Worm (Caenorhabditis elegans): Measurements from ENCODE around the gene ins-19.
"Not testable (repeated sequence)": the region's sequence is repeated elsewhere in the genome, so short reads cannot be mapped to it uniquely, and the experiment has no call there.

The ins-19 gene

DNA sequence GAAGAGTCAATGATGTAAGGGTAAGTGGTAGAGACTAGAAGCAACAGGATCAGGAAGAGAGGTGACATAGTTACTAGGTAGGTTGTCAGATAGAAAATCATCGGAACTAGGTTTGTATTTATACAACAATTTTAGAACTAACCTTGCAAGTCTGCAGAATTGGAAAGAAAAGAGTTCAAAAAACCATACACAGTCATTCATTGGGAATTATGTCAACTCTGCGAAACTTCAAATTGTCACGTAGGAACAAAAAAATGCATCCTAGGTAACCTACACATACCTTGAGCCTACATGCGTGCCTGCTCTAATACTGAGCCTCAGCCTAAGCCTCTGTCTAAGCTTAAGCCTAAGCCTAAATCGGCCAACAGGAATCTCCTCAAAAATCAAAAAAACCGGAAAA is at the start of gene ins-19:
ins-19 (minus strand) TSS at position 101 of the 400 bp plus-strand sequence.
- no peak for TF ChIP-seq unc-62 (GFP tag; optimal IDR thresholded peaks at IDR 0.05)

DNA sequence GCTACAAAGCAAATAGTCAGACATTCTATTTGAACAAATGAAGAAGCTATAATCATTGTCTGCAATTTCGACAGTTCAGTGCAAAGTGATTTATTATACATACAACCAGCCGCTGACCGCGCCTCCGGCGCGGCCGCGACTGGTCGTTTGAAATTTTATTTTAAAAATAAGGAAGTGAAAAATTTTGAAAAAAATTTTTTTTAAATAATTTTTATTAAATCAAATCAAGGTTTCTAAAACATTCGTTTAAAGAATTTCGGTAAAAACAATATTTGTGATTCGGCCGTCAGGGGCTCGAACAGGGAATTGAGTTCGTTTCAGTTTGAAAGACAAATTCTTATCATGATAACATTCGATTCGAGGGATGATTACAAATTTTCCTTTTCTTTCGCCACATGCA is 45.9 kb upstream of the ins-19 start, which contains the start of gene Y27F2A.10:
Y27F2A.10 (minus strand) TSS at position 101 of the 400 bp plus-strand sequence.
- no peak for TF ChIP-seq unc-62 (GFP tag; optimal IDR thresholded peaks at IDR 0.05)

DNA sequence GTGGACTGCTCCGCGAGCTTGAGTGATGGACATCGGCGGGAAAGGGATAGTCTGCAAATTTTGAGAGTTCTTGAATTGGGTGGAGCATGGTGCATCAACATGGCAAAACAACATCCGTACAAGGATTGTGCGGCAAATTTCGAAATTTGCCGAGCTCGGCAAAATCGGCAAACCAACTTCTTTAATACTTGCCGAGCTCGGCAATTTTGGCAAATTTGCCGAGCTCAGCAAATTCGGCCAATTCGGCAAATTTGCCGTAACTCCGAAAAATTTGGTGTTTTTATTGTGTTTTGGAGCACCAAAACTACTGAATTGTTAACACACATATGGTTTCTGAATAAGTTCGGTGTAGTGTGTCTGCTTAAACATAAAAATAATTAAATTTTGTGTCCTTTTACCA is 43.8 kb upstream of the ins-19 start, which contains the start of gene fbxc-55:
fbxc-55 (minus strand) TSS at position 101 of the 400 bp plus-strand sequence.
- TF ChIP-seq unc-62 (GFP tag; optimal IDR thresholded peaks at IDR 0.05) = no peak

DNA sequence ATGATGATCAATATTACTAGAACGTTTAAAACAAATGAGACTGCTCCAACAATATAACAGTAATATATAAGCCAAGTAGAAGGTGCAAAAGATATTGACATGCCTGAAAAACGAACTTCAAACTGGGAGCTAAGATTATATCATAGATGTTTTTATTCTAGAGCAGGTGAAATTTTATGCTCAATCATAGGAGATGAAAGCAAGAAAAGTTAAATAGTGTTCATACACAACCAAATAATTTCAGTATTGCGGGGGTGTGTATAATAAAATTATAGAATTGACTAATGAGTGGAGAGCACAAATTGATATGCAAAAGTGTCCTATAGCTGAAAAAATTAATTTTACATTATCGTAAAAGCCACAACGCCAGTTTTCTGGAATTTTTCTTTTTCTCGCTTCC is 32.7 kb upstream of the ins-19 start, which contains the start of gene sri-34:
sri-34 (minus strand) TSS at position 101 of the 400 bp plus-strand sequence.
- no peak for TF ChIP-seq unc-62 (GFP tag; optimal IDR thresholded peaks at IDR 0.05)

DNA sequence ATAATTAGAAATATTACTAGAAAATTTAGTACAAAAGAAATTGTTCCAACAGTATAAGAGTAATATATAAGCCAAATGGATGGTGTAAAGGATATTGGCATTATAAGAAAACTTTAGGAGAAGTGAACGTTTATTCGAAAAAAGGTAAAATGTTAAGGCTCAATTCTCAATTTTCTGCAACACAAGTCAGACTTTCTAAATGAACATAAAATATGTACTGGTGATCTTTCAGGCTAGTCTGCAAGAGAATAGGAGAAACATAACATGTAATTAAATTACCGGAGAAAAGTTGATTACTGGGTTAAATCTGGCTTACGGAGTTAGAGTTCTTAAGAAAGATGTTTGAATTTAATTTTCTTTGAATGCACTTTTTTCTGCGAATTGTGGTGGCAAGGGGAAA is 30.5 kb upstream of the ins-19 start, which contains the start of gene sri-33:
sri-33 (minus strand) TSS at position 101 of the 400 bp plus-strand sequence.
- no peak for TF ChIP-seq unc-62 (GFP tag; optimal IDR thresholded peaks at IDR 0.05)

DNA sequence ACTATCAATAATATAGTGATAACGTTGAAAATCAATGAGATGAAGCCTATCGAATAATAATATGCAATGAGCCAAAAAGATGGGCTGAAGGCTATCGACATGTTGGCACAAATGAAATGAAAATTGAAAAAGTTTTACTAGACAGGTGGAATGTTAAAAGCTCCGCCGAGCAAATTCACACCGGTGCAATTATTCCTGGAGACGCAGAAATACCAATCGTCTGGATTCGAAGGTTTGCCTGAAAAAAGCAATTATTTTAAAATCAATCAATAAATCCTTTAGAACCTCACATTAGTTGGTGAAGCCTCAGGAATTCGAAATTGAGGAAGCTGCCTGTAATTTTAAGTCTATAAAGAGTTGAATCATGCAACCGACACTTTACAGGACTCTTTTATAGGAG is 28.1 kb upstream of the ins-19 start, which contains the start of gene sri-32:
sri-32 (minus strand) TSS at position 101 of the 400 bp plus-strand sequence.
- no peak for TF ChIP-seq unc-62 (GFP tag; optimal IDR thresholded peaks at IDR 0.05)

DNA sequence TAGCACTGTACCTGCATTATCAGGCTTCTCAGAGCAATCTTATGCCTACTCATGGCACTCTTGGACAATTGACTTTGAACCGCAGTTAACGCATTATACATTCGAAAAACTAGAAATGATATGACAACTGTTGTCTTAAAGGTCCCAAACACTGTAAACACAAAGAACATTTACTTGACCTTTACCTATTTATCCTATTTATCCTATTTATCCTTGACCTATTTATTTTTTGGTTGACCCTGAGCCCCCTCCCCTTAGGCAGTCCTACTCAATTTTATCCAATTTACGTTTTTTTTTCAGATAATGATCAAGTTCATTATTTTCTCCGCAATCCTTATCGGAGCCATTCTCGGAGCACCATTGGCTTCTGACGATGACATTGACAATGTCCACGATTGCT is 25.4 kb upstream of the ins-19 start, which contains the start of the genes T10D4.14 and T10D4.19:
T10D4.14 (minus strand) TSS at position 101 of the 400 bp plus-strand sequence.
T10D4.19 (plus strand) TSS at position 304 of the 400 bp plus-strand sequence.
- TF ChIP-seq unc-62 (GFP tag; optimal IDR thresholded peaks at IDR 0.05) = no peak

DNA sequence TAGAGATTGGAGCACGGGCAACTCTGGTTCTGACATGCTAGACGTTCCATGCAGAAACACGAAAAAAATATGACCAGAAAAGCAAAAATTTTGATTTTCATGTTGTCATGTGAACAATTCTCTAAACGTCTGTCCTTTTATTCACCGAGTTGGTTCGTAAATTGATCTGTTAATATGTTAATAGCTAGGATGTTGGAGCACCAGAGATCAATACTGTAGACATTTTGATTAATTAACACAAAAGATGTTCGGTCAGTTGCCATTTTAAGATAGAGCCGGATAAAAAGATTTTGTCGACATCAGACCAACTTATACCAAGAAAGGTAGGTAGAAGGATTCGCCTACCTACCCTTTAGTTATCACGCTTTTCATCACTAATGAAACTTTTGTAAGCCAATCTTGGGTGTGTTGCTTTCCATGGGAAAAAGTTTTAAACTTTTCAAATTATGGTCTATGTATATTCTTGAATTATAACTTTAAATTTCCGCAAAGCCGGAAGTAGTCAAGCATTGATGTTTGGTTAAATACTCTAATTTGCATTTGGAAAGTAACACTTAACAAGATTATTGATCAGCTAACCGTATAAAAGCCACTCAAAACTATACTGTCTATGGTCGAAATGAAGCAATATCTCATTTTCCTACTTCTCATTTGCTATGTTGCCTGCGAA is 23.4 kb upstream of the ins-19 start, which contains the start of the genes T10D4.11 and T10D4.1:
T10D4.11 (minus strand) TSS at position 101 of the 670 bp plus-strand sequence.
T10D4.1 (plus strand) TSS at position 620 of the 670 bp plus-strand sequence.
- no peak for TF ChIP-seq unc-62 (GFP tag; optimal IDR thresholded peaks at IDR 0.05)

DNA sequence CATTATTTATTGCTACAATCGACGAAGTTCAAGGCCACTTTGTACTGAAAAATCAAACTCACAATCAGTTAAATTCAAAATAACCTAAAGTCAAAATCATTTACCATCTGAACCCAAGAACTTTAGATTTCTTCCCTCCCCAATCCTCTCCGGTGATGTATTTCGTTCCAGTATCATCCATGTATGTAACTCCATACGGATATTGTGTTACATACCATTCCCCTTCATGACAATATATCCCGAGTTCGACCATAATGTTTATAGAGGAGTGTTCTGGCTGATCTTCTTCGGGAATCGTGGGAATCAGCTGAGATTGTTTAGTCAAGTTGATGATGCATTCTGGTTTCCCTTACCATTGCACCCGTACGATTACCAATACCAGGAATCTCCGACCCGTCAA is 22.2 kb upstream of the ins-19 start:
- no peak for TF ChIP-seq unc-62 (GFP tag; optimal IDR thresholded peaks at IDR 0.05)

DNA sequence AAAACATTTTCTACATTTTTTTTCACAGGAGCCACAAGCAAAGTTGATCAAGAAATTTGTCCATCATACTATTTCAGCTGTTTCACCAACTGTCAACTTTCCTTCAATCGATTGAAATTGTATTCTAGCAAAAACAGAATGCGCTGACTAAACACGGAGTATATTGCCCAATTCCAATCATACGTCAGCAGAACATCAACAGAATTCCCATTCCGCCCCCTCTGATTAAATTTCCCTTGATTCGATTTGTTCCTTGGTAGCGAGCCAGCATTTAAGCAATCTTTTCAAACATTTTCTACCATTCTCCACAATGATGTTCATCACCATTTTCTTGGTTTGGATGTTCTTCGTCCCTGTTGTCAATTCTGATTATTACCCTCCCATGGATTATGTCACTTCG is 19.6 kb upstream of the ins-19 start, which contains the start of gene T10D4.15:
T10D4.15 (plus strand) TSS at position 301 of the 400 bp plus-strand sequence.
- no peak for TF ChIP-seq unc-62 (GFP tag; optimal IDR thresholded peaks at IDR 0.05)

DNA sequence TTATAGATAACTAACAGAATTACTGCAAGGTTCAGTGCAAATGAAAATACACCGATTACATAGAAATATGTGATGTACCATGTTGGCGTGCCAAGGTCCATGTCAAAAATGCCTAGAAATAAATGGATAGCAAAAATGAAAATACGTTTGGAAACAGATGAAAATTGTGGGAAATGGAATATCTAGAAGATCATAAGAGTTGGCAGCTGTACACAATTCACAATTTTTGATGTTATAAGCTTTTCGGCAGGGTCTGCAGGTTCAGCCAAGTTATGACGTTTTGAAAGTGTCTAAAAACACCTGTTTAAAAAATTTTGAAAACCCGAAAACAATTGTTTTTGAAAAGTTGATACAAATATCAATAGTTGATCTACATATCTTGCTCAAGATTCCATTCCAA is 18.3 kb upstream of the ins-19 start, which contains the start of gene sri-43:
sri-43 (minus strand) TSS at position 101 of the 400 bp plus-strand sequence.
- not testable (repeated sequence) for TF ChIP-seq unc-62 (GFP tag; optimal IDR thresholded peaks at IDR 0.05)

DNA sequence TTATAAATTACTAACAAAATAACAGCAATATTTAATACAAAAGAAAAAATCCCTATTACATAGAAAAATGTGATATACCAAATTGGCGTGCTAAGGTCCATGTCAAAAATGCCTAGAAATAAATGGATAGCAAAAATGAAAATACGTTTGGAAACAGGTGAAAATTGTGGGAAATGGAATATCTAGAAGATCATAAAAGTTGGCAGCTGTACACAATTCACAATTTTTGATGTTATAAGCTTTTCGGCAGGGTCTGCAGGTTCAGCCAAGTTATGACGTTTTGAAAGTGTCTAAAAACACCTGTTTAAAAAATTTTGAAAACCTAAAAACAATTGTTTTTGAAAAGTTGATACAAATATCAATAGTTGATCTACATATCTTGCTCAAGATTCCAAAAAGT is 16.6 kb upstream of the ins-19 start, which contains the start of gene sri-42:
sri-42 (minus strand) TSS at position 101 of the 400 bp plus-strand sequence.
- TF ChIP-seq unc-62 (GFP tag; optimal IDR thresholded peaks at IDR 0.05) = not testable (repeated sequence)

DNA sequence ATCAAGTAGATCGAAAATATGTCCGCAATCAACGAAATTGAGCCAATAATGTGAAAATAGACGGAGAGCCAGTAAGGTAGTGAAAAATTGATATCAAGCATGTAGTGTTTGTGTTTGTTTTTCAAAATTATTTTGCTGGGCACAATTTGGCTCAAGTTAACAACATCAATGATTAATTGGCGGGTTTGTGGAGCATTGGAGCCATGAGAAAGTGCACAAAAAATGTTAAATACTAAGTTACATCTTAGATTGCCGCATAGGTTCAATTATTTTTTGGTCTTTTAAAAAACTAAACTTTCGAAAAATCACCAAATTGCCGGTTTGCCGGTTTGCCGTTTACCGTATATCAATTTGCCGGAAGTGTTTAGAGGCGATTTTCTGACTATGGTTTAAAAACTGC is 11.6 kb upstream of the ins-19 start, which contains the start of gene sri-54:
sri-54 (minus strand) TSS at position 101 of the 400 bp plus-strand sequence.
- TF ChIP-seq unc-62 (GFP tag; optimal IDR thresholded peaks at IDR 0.05) = no peak

DNA sequence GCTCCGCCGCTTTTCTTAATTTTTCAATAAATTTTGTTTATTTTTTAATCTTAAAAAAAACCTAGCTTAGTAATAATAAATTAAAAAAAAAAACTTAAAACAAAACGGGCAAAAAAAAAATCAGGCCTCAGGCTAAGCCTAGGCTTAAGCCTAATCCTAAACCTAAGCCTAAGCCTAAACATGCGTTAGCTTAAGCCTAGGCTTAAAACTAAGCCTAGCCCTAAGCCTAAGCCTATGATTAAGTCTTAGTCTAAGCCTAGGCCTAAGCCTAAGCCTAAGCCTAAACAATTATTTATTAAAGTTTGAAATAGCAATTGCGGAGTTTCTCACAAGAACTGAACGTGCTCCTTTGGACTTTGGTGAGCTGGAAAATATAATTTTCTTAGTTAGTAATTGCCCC is 9.1 kb upstream of the ins-19 start:
- TF ChIP-seq unc-62 (GFP tag; optimal IDR thresholded peaks at IDR 0.05) = no peak

DNA sequence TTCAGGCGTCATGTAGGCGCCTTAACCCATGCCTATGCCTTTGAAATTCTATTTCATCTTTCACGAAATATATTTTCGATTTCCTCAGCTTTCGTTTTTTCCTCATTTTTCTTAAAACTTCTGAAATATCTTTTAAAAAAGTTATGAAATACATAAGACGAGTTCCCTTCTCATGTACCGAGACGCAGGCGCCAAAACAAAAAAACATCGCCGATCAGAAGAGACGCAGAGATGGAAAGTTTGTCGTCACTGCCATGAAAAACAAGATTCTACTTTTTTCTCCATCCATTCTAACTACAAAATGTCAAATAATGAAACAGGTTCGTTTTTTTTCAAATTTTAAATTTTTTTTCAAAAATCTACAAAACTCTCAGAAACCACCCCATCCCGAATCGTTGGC is 2.8 kb upstream of the ins-19 start, which contains the start of gene chil-24:
chil-24 (plus strand) TSS at position 156 of the 400 bp plus-strand sequence.
- no peak for TF ChIP-seq unc-62 (GFP tag; optimal IDR thresholded peaks at IDR 0.05)

DNA sequence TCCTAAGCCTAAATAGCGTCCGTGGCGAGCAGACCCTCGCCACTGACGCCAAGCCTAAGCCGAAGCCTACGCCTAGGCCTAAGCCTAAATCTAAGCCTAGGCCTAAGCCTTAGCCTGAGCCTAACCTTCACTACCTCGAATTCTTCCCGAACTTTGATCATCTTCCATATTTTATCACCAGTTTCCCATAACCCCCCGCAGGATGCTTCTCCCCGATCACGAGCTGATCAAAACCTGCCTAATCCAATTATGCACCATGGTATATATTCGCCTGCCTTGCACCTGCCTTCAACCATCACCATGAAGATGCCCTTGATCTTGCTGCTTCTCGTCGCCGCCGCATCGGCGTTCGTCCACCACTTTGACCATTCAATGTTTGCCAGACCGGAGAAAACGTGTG is 500 bp upstream of the ins-19 start, which contains the start of gene ins-31:
ins-31 (plus strand) TSS at position 301 of the 400 bp plus-strand sequence.
- not testable (repeated sequence) for TF ChIP-seq unc-62 (GFP tag; optimal IDR thresholded peaks at IDR 0.05)

All from whole organism, dauer.